Worm (Caenorhabditis elegans): Measurements from ENCODE around the gene enri-2.

ce11 chrX:14525325-14526305 lies 20.0 kb upstream of the enri-2 start:
- TF ChIP-seq tbx-2 (tag; optimal IDR thresholded peaks at IDR 0.05): peak; percentile 99
- peak; percentile 29 for TF ChIP-seq nhr-28 (tag; optimal IDR thresholded peaks at IDR 0.05)
- peak; percentile 97 for TF ChIP-seq unc-86 (tag; optimal IDR thresholded peaks at IDR 0.05)
- TF ChIP-seq ama-1 (optimal IDR thresholded peaks at IDR 0.05): no peak
- peak; percentile 94 for TF ChIP-seq snpc-4 (tag; optimal IDR thresholded peaks at IDR 0.05)
- TF ChIP-seq fkh-10 (GFP tag; optimal IDR thresholded peaks at IDR 0.05): peak; percentile 100
- TF ChIP-seq C34B4.2 (tag; optimal IDR thresholded peaks at IDR 0.05): peak; percentile 67
- TF ChIP-seq sptf-1 (tag; optimal IDR thresholded peaks at IDR 0.05): no peak
- TF ChIP-seq nhr-85 (tag): peak; percentile 99

All from whole organism, L1 larva.